Fruit fly (Drosophila melanogaster) ovary, adult (tissue): ENCODE results near the gene yellow-e.

Experiments
- CG17801 ChIP-seq: fragments of 200-800 bp; optimal IDR thresholded peaks from 2 replicates; lab custom pipeline; 2019; ENCODE audit warnings: missing biosample characterization, mild to moderate bottlenecking, missing genetic modification characterization, moderate library complexity; ENCODE audit not compliant: partially characterized antibody

The yellow-e gene

DNA sequence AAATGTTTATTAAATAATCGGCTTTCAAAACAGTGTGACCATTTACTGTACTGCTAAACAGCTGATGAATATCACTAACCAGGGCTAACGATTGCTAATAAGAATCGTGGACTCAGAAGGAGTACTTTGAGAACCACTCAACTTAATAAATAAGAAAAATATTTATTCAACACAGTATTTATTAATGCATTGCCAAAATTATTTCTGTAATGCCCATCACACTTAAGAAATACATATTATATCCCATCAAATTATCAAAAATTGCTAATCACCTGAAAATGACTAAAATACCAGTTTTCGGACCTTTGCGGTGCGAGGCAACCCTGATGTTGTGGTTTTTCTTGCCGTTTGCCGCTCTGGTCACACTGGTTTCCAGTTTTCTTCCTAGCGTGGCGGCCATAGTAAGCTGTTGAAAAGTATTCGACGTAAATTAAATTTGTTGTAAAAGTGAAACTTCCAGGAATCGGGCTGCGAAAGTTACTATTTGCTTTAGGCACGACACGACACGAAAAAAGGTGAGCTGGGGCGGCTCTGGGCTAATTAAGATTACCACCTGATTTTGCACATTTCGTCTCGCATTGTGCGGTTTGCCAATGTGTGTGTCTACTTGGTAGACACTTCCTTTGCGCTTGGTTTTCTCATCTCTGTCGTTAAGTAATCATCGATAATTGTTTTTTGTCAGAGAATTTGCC, 33.2 kb downstream of the yellow-e start, which contains the start of the genes mRpS21 and Droj2:
Gene mRpS21, minus strand, starts transcription at position 66 of the 692 bp plus-strand sequence.
Gene Droj2, plus strand, starts transcription at position 363 of the 692 bp plus-strand sequence.
- peak; percentile 27 for TF ChIP-seq CG17801

DNA sequence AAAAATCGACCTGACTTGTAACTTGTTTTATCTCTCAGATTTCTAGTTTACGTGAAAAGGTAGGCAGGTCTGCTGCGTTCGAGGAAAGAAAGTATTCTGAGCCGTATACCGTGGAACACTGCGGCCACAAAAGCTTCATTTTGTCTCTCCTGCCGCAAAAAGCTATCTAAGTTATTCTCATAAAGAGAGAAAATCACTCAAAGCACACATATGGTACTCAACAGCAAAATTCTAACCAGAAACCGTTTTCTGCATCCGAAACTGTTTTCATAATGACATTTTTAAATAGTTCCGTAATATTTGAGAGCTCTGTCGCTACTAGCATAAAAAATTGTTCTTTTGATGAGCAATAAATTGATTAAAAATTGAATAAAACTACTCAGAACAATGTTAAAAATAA, 35.4 kb downstream of the yellow-e start, which contains the start of the genes CG9813 and CG8870:
Gene CG9813, minus strand, starts transcription at position 101 of the 400 bp plus-strand sequence.
Gene CG8870, plus strand, starts transcription at position 168 of the 400 bp plus-strand sequence.
- TF ChIP-seq CG17801 = no peak

DNA sequence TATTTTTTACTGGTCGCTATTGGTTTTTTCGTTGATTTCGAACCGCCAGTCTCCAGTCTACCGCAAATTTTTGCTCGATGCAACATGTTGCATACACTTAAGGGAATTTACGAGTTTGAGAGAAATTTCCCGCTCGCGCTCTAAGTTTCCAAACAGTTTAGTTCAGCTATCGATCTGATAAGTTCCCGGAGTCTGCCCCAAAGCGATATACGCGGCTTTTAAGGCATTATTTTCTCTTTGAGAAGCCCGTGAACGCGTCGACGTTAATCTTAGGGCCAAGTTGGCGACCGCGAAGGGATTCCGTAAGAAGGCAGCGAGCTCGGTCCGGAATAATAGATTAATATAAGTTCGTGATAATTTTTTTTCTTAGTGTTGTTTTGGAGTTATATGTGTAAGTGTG, 40.2 kb downstream of the yellow-e start:
- no peak for TF ChIP-seq CG17801

DNA sequence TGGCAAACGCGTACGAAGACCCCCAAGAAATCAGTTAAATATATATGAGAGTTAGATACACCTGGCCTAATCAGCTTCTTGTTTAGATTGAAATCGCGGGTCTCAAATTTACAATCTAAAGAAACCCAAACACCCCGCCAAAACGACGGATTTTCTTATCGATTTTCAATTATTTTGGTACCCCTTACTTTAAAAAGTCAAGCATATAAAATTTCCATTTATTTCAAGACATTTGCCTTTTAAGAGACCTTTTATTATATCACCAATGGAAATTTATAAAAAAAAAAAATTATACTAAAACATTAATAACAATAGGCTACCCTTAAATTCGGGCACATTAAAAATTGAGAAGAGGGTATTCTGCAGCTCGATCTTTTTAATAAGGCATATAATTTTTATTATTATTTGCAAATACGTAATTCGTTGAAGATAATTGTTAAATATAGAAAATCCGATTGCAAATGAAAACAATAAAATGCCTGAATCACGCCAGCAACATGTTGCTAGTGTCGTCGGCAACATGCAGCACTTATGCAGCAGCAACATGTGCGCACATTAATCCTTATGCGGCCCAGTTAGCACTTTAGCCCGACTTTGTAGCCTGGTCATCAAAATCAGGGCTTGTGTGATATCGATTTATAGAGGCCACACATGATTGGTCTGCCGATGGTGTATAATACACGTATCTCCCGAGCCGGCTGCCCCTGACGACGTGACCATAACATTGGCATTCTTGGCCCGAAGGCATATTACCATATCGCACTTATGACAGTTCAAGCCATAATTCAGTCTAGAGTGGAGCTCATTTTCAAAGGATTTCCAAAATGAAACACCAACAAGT, 43.0 kb downstream of the yellow-e start, which contains the start of the genes Lip3 and CG34309:
Gene Lip3, minus strand, starts transcription at position 65 of the 841 bp plus-strand sequence.
Gene CG34309, plus strand, starts transcription at position 791 of the 841 bp plus-strand sequence.
- TF ChIP-seq CG17801 = no peak

DNA sequence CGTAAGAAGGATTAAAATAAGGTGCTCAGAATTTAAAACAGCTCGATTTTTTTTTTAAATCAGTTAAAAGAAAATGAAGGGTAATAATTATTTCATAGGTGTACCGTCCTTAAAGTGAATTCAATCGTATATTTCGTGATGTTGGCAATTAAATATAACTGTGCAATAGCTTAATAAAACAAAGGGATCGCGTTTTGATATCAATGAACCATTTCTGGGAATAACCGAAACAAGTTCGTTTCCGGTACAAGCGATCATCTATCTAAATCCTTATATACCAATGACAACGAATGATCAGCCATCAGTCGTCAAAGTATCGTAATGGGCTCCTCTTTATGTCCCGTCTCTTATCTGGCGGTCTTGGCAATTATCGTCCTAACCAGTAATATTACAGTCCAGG, 45.7 kb downstream of the yellow-e start, which contains the start of gene CheA87a:
Gene CheA87a, plus strand, starts transcription at position 301 of the 400 bp plus-strand sequence.
- no peak for TF ChIP-seq CG17801

DNA sequence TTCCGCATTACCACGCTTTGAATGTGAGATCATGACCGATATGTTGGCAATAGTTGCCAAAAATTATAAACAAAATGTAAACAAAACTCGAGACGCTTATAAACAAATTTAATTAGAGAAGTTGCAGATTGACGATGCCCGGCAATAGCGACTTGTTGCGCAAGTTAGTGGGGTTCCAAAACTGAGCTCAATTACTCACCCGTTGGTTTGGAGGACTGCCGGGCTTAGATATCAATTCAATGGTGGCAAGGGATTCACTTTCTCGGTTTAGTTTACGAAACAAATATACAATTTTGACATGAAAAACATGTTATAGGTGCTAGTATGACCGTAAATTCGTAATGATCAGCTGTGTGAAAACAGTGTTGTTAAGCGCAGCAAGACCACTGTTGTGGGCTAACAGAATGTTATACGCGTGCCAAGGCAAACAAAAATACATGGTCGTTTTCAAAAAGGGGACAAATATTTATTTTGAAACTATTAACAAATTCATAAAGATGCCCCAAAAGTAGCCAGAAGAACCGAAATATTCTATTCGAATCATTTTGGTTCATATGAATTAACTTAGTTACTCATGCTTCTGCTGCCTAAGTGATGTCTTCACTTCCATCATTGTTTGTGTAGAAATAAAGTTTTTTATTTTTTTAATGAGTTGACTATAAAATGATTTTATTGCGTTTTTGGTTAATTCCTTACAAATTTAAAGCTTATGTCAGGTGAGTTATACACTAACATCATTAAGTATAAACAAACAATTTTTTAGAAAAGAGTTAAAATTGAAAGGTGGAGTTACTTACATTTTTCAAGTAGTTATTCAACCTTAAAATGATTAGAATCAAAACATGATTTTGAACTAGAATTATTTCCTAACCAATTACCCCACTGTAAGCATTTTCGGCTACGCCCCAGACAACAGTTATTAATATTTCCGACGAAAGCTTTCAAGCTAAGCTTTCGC, 48.2 kb downstream of the yellow-e start, which contains the start of gene Elp6:
Gene Elp6, minus strand, starts transcription at position 350 of the 958 bp plus-strand sequence.
- TF ChIP-seq CG17801 = peak; percentile 36

DNA sequence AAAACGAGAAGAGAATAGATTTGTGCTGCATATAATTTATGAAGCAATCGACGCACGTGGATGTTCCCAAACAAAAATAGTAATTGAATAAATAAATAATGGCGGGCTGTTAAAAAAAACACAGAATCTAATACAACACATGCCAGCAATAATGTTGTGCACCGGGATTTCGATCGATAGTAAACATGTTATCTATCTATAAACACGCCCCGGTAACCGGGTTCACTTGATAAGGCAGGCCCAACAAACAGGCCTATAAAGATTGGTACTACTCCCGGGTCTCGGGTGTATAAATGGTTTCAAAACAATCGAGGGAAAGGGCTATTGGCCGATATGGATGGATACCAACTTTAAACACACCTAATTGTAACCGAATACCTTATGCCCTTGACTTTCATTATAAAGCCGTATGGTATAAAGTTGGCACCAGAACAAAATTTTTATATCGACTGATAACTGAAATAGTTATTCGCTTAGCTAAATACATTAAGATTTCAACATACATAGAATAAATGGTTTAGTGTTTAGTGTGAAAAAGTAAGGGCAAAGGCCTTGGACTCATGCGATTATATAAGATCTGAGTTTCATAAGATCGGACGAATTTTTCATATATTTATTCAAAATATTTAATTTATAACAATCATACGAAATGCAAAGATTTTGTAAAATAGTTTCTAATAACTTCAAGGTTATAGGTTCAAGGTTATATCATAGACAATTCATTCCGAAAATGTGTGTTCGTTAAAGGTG, 49.2 kb downstream of the yellow-e start:
- no peak for TF ChIP-seq CG17801

DNA sequence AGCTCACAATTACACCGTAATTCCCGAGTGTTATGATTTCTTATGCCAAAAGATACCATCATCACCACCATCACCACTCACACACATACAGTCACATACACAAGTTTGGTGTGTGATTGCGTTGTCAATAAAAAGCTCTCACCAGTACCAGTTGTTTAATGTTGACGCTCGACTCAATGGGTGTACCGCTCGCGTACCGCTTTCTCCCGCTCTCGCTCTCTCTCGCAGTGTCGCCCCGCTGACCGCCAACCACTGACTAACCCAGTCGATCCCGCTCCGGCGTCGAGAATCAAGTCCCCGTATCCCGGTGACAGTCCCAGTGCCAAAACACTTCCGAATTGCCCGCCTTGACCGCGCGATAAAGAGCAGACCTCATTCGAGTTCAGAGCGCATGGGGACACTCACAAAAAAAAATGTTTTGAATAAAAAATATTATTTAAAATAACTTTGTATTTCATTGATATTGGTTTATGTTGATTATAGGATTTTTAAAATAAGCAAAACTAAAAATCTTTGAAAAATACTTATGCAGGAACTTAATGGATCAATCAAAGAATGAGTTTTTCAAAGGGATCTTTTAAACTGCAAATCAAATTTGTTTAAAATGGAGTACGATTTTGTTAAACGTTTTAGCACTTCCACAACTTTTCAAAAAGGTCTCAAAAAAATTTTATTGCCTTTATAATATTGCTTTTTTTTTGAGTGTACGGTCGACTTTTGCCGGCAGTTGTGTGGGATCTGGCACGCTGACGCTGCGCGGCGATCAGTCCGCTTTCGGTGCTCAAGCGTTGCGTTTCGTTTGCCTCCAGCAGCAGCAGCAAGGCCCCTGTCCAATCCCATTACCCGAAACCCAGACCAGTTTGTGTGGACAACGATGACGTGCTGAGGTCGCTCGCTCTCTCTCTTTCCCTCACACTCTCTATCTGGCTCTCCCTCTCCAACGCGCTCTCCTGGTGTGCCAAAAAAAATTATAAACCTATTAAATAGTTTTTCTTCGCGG, 50.6 kb downstream of the yellow-e start, which contains the start of gene Dic1:
Gene Dic1, plus strand, starts transcription at position 764 of the 1,000 bp plus-strand sequence.
- TF ChIP-seq CG17801 = peak; percentile 95

DNA sequence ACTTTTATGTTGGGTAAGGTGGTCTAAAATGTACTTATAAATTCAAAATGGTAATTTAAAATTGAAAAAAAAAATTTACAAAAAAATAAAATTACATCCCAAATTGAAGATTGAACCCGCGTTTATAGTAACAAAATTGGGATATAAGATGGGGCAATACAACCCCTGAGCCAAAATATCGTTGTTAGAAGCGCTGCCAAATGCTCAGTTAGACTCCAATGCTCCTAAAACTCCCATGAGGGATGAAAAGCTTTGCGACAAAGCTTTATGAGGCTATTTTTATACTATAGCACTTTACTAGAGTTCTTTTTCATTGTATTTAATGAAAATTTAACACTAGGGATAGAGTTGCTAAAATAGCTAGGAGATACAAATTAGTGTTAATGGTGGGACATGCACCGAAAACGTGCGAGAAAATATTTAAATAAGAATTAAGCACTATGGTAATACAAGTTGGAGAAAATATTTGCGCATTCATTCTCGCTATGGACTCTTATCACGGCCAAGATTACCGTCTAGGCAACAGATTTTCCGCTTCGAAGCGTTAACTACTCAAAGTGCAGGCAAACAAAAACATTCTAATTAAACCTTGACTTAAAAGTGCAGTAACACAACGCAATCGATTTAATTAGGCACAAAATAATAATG, 51.6 kb downstream of the yellow-e start:
- no peak for TF ChIP-seq CG17801

DNA sequence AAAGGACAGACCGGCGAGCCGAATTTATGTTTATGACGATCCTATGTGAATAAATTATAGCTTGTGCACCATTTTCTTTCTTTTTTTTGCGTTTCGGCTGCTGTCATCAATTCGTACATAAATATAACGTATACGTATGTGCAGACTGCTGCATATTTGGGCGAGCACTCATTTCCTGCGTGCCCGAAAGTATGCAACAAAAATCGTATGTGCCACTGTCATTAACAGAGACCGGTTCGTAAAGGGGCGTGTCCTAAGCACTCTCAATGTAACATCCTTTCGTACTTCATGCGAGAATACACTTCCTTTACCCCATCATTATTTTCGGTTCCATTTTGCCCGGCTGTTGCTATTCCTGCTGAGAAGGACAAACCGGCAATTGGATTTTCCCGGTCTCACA, 55.0 kb downstream of the yellow-e start:
- no peak for TF ChIP-seq CG17801
